Fruit fly (Drosophila melanogaster) S2 (cell line): ENCODE results near the gene alph.

Experiments
- CG8478 ChIP-seq: fragments of >200 bp; optimal IDR thresholded peaks from 2 replicates; lab custom pipeline; 2018
- CTCF ChIP-seq, 2 experiments: fragments of >200 bp; optimal IDR thresholded peaks; 2 replicates each; lab custom pipeline; 2018

The alph gene

dm6 chr3R:29591481-29592138, at the start of gene alph:
TSS of gene alph (plus strand) at chr3R:29591831.
- TF ChIP-seq CG8478 (lab: Kevin White, UChicago) (no peak), CTCF (optimal IDR thresholded peaks at IDR 0.05; lab: Kevin White, UChicago) (peak; percentile 76 to 82)

- no peak for TF ChIP-seq CG8478 (lab: Kevin White, UChicago)
- TF ChIP-seq CTCF (optimal IDR thresholded peaks at IDR 0.05; lab: Kevin White, UChicago) = no peak
Measured at dm6 chr3R:29545163-29545562, 46.5 kb upstream of the alph start.

dm6 chr3R:29546418-29546817, 45.2 kb upstream of the alph start:
- TF ChIP-seq CTCF (optimal IDR thresholded peaks at IDR 0.05; lab: Kevin White, UChicago) (no peak), CG8478 (lab: Kevin White, UChicago) (no peak)

dm6 chr3R:29547182-29547979, 44.2 kb upstream of the alph start:
- TF ChIP-seq CTCF (optimal IDR thresholded peaks at IDR 0.05; lab: Kevin White, UChicago) (no peak), CG8478 (lab: Kevin White, UChicago) (no peak)

- TF ChIP-seq CG8478 (lab: Kevin White, UChicago) (no peak), CTCF (optimal IDR thresholded peaks at IDR 0.05; lab: Kevin White, UChicago) (no peak)
Measured at dm6 chr3R:29547983-29548382, 43.6 kb upstream of the alph start.

- TF ChIP-seq CTCF (optimal IDR thresholded peaks at IDR 0.05; lab: Kevin White, UChicago) (no peak), CG8478 (lab: Kevin White, UChicago) (no peak)
Measured at dm6 chr3R:29548751-29549150, 42.9 kb upstream of the alph start.

dm6 chr3R:29549157-29549556, 42.5 kb upstream of the alph start:
- TF ChIP-seq CG8478 (lab: Kevin White, UChicago) (no peak), CTCF (optimal IDR thresholded peaks at IDR 0.05; lab: Kevin White, UChicago) (no peak)

- TF ChIP-seq CG8478 (lab: Kevin White, UChicago) = no peak
- no peak for TF ChIP-seq CTCF (optimal IDR thresholded peaks at IDR 0.05; lab: Kevin White, UChicago)
Measured at dm6 chr3R:29549945-29550344, 41.7 kb upstream of the alph start.

dm6 chr3R:29550735-29551134, 40.9 kb upstream of the alph start:
- TF ChIP-seq CTCF (optimal IDR thresholded peaks at IDR 0.05; lab: Kevin White, UChicago) (no peak), CG8478 (lab: Kevin White, UChicago) (no peak)

dm6 chr3R:29552830-29553583, 38.6 kb upstream of the alph start:
- TF ChIP-seq CG8478 (lab: Kevin White, UChicago) (no peak), CTCF (optimal IDR thresholded peaks at IDR 0.05; lab: Kevin White, UChicago) (peak; percentile 72)

- peak; percentile 2 to 75 for TF ChIP-seq CTCF (optimal IDR thresholded peaks at IDR 0.05; lab: Kevin White, UChicago)
- TF ChIP-seq CG8478 (lab: Kevin White, UChicago) = peak; percentile 76
Measured at dm6 chr3R:29556003-29556467, 35.6 kb upstream of the alph start, which contains the start of gene Dr. TSS of gene Dr (plus strand) at chr3R:29556386.

- TF ChIP-seq CTCF (optimal IDR thresholded peaks at IDR 0.05; lab: Kevin White, UChicago) (no peak), CG8478 (lab: Kevin White, UChicago) (no peak)
Measured at dm6 chr3R:29557555-29557954, 34.1 kb upstream of the alph start.

dm6 chr3R:29559444-29559976, 32.1 kb upstream of the alph start:
- no peak for TF ChIP-seq CTCF (optimal IDR thresholded peaks at IDR 0.05; lab: Kevin White, UChicago)

dm6 chr3R:29560418-29560817, 31.2 kb upstream of the alph start:
- TF ChIP-seq CTCF (optimal IDR thresholded peaks at IDR 0.05; lab: Kevin White, UChicago) (peak; percentile 58 to 72), CG8478 (lab: Kevin White, UChicago) (no peak)
